Fruit fly (Drosophila melanogaster) whole organism, prepupa: ENCODE results near the gene CG10013.

Source experiments
- CG6854 ChIP-seq: fragments of 200-800 bp; sonication (Bioruptor generic); optimal IDR thresholded peaks from 2 replicates; lab custom pipeline; 2017; ENCODE audit warnings: missing biosample characterization, mild to moderate bottlenecking, missing genetic modification characterization
- Eip75B ChIP-seq: fragments of 200-800 bp; sonication (Bioruptor generic); optimal IDR thresholded peaks from 3 replicates; lab custom pipeline; 2016; ENCODE audit warnings: missing biosample characterization, missing genetic modification characterization

- TF ChIP-seq Eip75B = no peak
- no peak for TF ChIP-seq CG6854 (GFP tag; lab: Kevin White, UChicago)
Measured at dm6 chr3R:12311053-12311452, 12.3 kb upstream of the CG10013 start, which contains the start of gene CG4066.
